Worm (Caenorhabditis elegans) whole organism, late embryonic: ENCODE measurements around the gene C49A9.9.

Source experiments
- K09A11.1 ChIP-seq: sonication (generic microtip); optimal IDR thresholded peaks from 2 replicates; lab custom pipeline; 2017; ENCODE audit warnings: antibody characterized with exemption, mild to moderate bottlenecking, missing genetic modification characterization, missing compliant biosample characterization; ENCODE audit not compliant: insufficient read depth
- ceh-18 ChIP-seq: sonication (generic microtip); optimal IDR thresholded peaks from 2 replicates; lab custom pipeline; 2016; ENCODE audit warnings: missing genetic modification characterization, missing compliant biosample characterization
- ceh-2 ChIP-seq: sonication (generic microtip); optimal IDR thresholded peaks from 2 replicates; lab custom pipeline; 2016; ENCODE audit warnings: missing genotype, missing genetic modification characterization, missing compliant biosample characterization
- ceh-24 ChIP-seq: sonication (generic microtip); optimal IDR thresholded peaks from 2 replicates; lab custom pipeline; 2016; ENCODE audit warnings: mild to moderate bottlenecking, missing genetic modification characterization, missing compliant biosample characterization
- ceh-30 ChIP-seq: fragments of 150-350 bp; optimal IDR thresholded peaks from 2 replicates; lab custom pipeline; 2014; ENCODE audit warnings: missing biosample characterization, missing genetic modification characterization
- ceh-45 ChIP-seq: fragments of 200-800 bp; sonication (Bioruptor generic); IDR thresholded peaks from 2 replicates; pipeline ENCODE4 v1.3.6; 2022; ENCODE audit warnings: missing genetic modification reagents, missing genetic modification characterization, missing compliant biosample characterization
- dmd-4 ChIP-seq: sonication (generic microtip); optimal IDR thresholded peaks from 2 replicates; lab custom pipeline; 2016; ENCODE audit warnings: borderline replicate concordance, missing genetic modification characterization, missing compliant biosample characterization
- dve-1 ChIP-seq: sonication (generic microtip); optimal IDR thresholded peaks from 2 replicates; lab custom pipeline; 2017; ENCODE audit warnings: antibody characterized with exemption, mild to moderate bottlenecking, missing genetic modification characterization, missing compliant biosample characterization
- elt-2 ChIP-seq: sonication (generic microtip); optimal IDR thresholded peaks from 2 replicates; lab custom pipeline; 2016; ENCODE audit warnings: missing genetic modification reagents, missing genetic modification characterization, missing compliant biosample characterization
- elt-4 ChIP-seq: sonication (generic microtip); optimal IDR thresholded peaks from 2 replicates; lab custom pipeline; 2016; ENCODE audit warnings: missing genetic modification characterization, missing compliant biosample characterization
- ets-4 ChIP-seq: sonication (generic microtip); optimal IDR thresholded peaks from 2 replicates; lab custom pipeline; 2016; ENCODE audit warnings: missing genetic modification characterization, missing compliant biosample characterization
- fkh-6 ChIP-seq: sonication (generic microtip); optimal IDR thresholded peaks from 2 replicates; lab custom pipeline; 2016; ENCODE audit warnings: missing genetic modification characterization, missing compliant biosample characterization
- gmeb-2 ChIP-seq: sonication (generic microtip); optimal IDR thresholded peaks from 2 replicates; lab custom pipeline; 2016; ENCODE audit warnings: missing genetic modification characterization, inconsistent platforms, missing compliant biosample characterization
- hlh-8 ChIP-seq: sonication (generic microtip); optimal IDR thresholded peaks from 2 replicates; lab custom pipeline; 2016; ENCODE audit warnings: missing genotype, missing genetic modification characterization, missing compliant biosample characterization
- lim-6 ChIP-seq: sonication (generic microtip); optimal IDR thresholded peaks from 2 replicates; lab custom pipeline; 2016; ENCODE audit warnings: missing genetic modification characterization, missing compliant biosample characterization
- nhr-232 ChIP-seq: sonication (generic microtip); optimal IDR thresholded peaks from 2 replicates; lab custom pipeline; 2016; ENCODE audit warnings: missing genetic modification characterization, missing compliant biosample characterization
- npax-4 ChIP-seq: sonication (generic microtip); optimal IDR thresholded peaks from 2 replicates; lab custom pipeline; 2016; ENCODE audit warnings: missing genetic modification characterization, missing compliant biosample characterization
- pax-1 ChIP-seq: fragments of 150-350 bp; optimal IDR thresholded peaks from 2 replicates; lab custom pipeline; 2014; ENCODE audit warnings: missing biosample characterization, missing genetic modification characterization
- pros-1 ChIP-seq: fragments of 150-350 bp; optimal IDR thresholded peaks from 2 replicates; lab custom pipeline; 2014; ENCODE audit warnings: missing biosample characterization, missing genetic modification reagents, missing genetic modification characterization
- sox-2 ChIP-seq: fragments of 200-800 bp; sonication (Bioruptor generic); IDR thresholded peaks from 2 replicates; pipeline ENCODE4 v1.3.6; 2022; ENCODE audit warnings: missing genetic modification reagents, missing genetic modification characterization, missing compliant biosample characterization
- sox-4 ChIP-seq: sonication (generic microtip); optimal IDR thresholded peaks from 2 replicates; lab custom pipeline; 2017; ENCODE audit warnings: mild to moderate bottlenecking, missing genetic modification characterization, inconsistent platforms, missing compliant biosample characterization
- ttx-3 ChIP-seq: sonication (generic microtip); optimal IDR thresholded peaks from 2 replicates; lab custom pipeline; 2016; ENCODE audit warnings: missing genetic modification reagents, missing genetic modification characterization, missing compliant biosample characterization
- unc-86 ChIP-seq: sonication (generic microtip); optimal IDR thresholded peaks from 2 replicates; lab custom pipeline; 2016; ENCODE audit warnings: missing genetic modification characterization, missing compliant biosample characterization
- zip-5 ChIP-seq: sonication (generic microtip); optimal IDR thresholded peaks from 2 replicates; lab custom pipeline; 2016; ENCODE audit warnings: missing genetic modification characterization, missing compliant biosample characterization

The C49A9.9 gene

ce11 chrIV:6258967-6259366, 41.8 kb downstream of the C49A9.9 start:
- TF ChIP-seq unc-86 (tag; lab: Kevin White, UChicago) (no peak), sox-2 (GFP tag; lab: Robert Waterston, UW) (no peak), elt-4 (no peak), npax-4 (no peak)
- TF ChIP-seq, all 69 proteins: peak for 0

- TF ChIP-seq hlh-8 (tag; lab: Kevin White, UChicago) (no peak), pros-1 (tag; lab: Kevin White, UChicago) (no peak), ceh-18 (tag; lab: Kevin White, UChicago) (no peak)
These were observed 42.6 kb downstream of the C49A9.9 start, which contains the start of gene nlp-16 for ce11 chrIV:6259732-6260131. TSS of gene nlp-16 (minus strand) at chrIV:6259832.

ce11 chrIV:6263244-6263643, 46.1 kb downstream of the C49A9.9 start, which contains the start of gene srv-28:
TSS of gene srv-28 (minus strand) at chrIV:6263344.
- TF ChIP-seq elt-2 (tag; lab: Kevin White, UChicago) (no peak), ceh-2 (tag; lab: Kevin White, UChicago) (no peak), ceh-30 (no peak), lim-6 (tag; lab: Kevin White, UChicago) (no peak), dmd-4 (no peak), zip-5 (no peak), dve-1 (tag; lab: Kevin White, UChicago) (no peak), sox-2 (GFP tag; lab: Robert Waterston, UW) (no peak), ceh-24 (tag; lab: Kevin White, UChicago) (no peak), sox-4 (no peak)
- TF ChIP-seq, all 69 proteins: peak for 0

- no peak for TF ChIP-seq ets-4 (tag; lab: Kevin White, UChicago)
- no peak for TF ChIP-seq ttx-3 (tag; lab: Kevin White, UChicago)
- TF ChIP-seq gmeb-2 (tag; lab: Kevin White, UChicago): no peak
- TF ChIP-seq fkh-6: no peak
- no peak for TF ChIP-seq nhr-232 (tag; lab: Kevin White, UChicago)
- TF ChIP-seq K09A11.1: no peak
- TF ChIP-seq pax-1 (tag; lab: Kevin White, UChicago): no peak
- TF ChIP-seq ceh-45 (GFP tag; lab: Robert Waterston, UW): no peak
These were observed 49.3 kb downstream of the C49A9.9 start, which contains the start of gene srv-29 for ce11 chrIV:6266499-6266898. TSS of gene srv-29 (minus strand) at chrIV:6266599.
